Worm (Caenorhabditis elegans) whole organism, early embryonic: Measurements from ENCODE around the gene bus-1.

Experiments used
- ama-1 ChIP-seq: fragments of 150-350 bp; optimal IDR thresholded peaks from 2 replicates; lab custom pipeline; 2014
- ceh-13 ChIP-seq: fragments of 200-800 bp; sonication (Bioruptor generic); optimal IDR thresholded peaks from 2 replicates; lab custom pipeline; 2018; ENCODE audit warnings: mild to moderate bottlenecking, missing genetic modification characterization, missing compliant biosample characterization
- ceh-36 ChIP-seq: sonication (generic microtip); optimal IDR thresholded peaks from 2 replicates; lab custom pipeline; 2016; ENCODE audit warnings: missing genetic modification characterization, inconsistent platforms, missing compliant biosample characterization
- flt-1 ChIP-seq: fragments of 200-800 bp; sonication (Bioruptor generic); IDR thresholded peaks from 2 replicates; pipeline ENCODE4 v1.3.6; 2022; ENCODE audit warnings: missing genetic modification characterization, missing compliant biosample characterization
- hmg-4 ChIP-seq: fragments of 200-800 bp; sonication (Bioruptor generic); optimal IDR thresholded peaks from 2 replicates; lab custom pipeline; 2018; ENCODE audit warnings: mild to moderate bottlenecking, missing genetic modification characterization, missing compliant biosample characterization
- pes-1 ChIP-seq: fragments of 200-800 bp; sonication (Bioruptor generic); IDR thresholded peaks from 2 replicates; pipeline ENCODE4 v1.3.6; 2022; ENCODE audit warnings: missing genetic modification reagents, missing genetic modification characterization, missing compliant biosample characterization
- scrt-1 ChIP-seq: fragments of 200-800 bp; sonication (Bioruptor generic); IDR thresholded peaks from 2 replicates; pipeline ENCODE4 v1.3.6; 2022; ENCODE audit warnings: missing genetic modification characterization, missing compliant biosample characterization
- tra-4 ChIP-seq: sonication (generic microtip); optimal IDR thresholded peaks from 2 replicates; lab custom pipeline; 2017; ENCODE audit warnings: missing genetic modification characterization, missing compliant biosample characterization

- TF ChIP-seq flt-1 (GFP tag; lab: Robert Waterston, UW): no peak
- no peak for TF ChIP-seq ama-1 (lab: Kevin White, UChicago)
- no peak for TF ChIP-seq ceh-13
- no peak for TF ChIP-seq scrt-1 (GFP tag; lab: Robert Waterston, UW)
- no peak for TF ChIP-seq tra-4
- TF ChIP-seq hmg-4 (GFP tag; lab: Kevin White, UChicago): no peak
- TF ChIP-seq pes-1 (GFP tag; lab: Robert Waterston, UW): no peak
- no peak for TF ChIP-seq ceh-36 (tag; lab: Kevin White, UChicago)
These were observed 31.0 kb upstream of the bus-1 start for ce11 chrV:9055644-9056043.
